Fruit fly (Drosophila melanogaster): ENCODE results near the gene grp.
A peak's percentile ranks its signal among the peaks of the same experiment; 100 is the strongest.

grp gene

DNA sequence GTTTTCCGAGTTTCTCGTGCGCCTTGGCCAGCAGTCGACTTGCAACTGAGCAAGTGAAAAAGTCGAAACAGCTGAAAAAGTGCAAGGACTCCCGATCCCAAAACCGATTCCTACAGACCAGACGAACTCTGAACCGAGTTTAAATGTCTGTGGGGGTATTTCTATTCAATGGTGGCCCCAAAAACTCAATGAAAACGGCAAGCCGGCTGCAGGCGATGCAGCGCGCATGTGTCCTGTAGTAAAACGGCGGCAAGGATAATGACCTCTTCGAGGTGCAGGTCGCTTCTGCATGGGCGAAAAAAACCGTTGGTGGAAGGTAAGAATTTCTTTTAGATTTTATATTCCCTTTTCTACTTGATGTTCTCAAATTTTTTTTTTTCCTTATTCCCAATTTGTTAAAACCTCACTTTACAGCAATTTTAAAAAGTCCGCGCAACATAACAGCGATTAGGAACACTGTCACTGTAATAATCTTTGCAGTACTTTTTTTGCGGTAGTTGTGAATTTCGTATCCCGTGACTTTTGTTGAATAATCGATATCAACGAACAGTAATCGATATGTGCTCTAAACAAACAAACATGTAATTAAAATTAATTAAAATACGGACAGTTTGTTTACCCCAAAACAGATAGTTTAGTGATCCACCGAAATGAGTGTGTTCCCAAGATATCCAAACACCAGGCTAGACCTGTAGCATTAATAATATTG is 3.0 kb upstream of the grp start, which contains the start of the genes Trpgamma and her (continued):
- no peak for TF ChIP-seq pnt (GFP tag; optimal IDR thresholded peaks at IDR 0.05)
- TF ChIP-seq CG42726 (GFP tag; IDR thresholded peaks at IDR 0.05; ENCODE audit: partially characterized antibody): peak; percentile 78; the same call in 1 of the 2 replicates
- TF ChIP-seq pita (GFP tag; optimal IDR thresholded peaks at IDR 0.05): no peak
- no peak for TF ChIP-seq Side (GFP tag; optimal IDR thresholded peaks at IDR 0.05)
- no peak for TF ChIP-seq ems (GFP tag; optimal IDR thresholded peaks at IDR 0.05)
- no peak for TF ChIP-seq CG10366 (GFP tag; IDR thresholded peaks at IDR 0.05)
- TF ChIP-seq Hand (GFP tag; optimal IDR thresholded peaks at IDR 0.05): no peak
- TF ChIP-seq slp2 (GFP tag; optimal IDR thresholded peaks at IDR 0.05): no peak
- peak; percentile 87 for TF ChIP-seq pzg (GFP tag; optimal IDR thresholded peaks at IDR 0.05)
- no peak for TF ChIP-seq CG3065 (GFP tag; optimal IDR thresholded peaks at IDR 0.05)
- no peak for TF ChIP-seq ash1 (GFP tag; optimal IDR thresholded peaks at IDR 0.05)
- no peak for TF ChIP-seq CG2202 (tag; optimal IDR thresholded peaks at IDR 0.05)
- no peak for TF ChIP-seq CG6813 (GFP tag; optimal IDR thresholded peaks at IDR 0.05)
- peak; percentile 22 for TF ChIP-seq CG2712 (tag; optimal IDR thresholded peaks at IDR 0.05)
- no peak for TF ChIP-seq mirr (GFP tag; optimal IDR thresholded peaks at IDR 0.05)
- no peak for TF ChIP-seq CG4424 (GFP tag; optimal IDR thresholded peaks at IDR 0.05)
- TF ChIP-seq Doc2 (GFP tag; IDR thresholded peaks at IDR 0.05): no peak
- no peak for TF ChIP-seq z (GFP tag; IDR thresholded peaks at IDR 0.05)
- no peak for TF ChIP-seq CG11723 (GFP tag; optimal IDR thresholded peaks at IDR 0.05)
- TF ChIP-seq nerfin-2 (GFP tag; IDR thresholded peaks at IDR 0.05; ENCODE audit: partially characterized antibody): peak; percentile 72; the same call in 1 of the 2 replicates
- peak; percentile 77 for TF ChIP-seq CG2116 (GFP tag; optimal IDR thresholded peaks at IDR 0.05)
- peak; percentile 99 for TF ChIP-seq CG3995 (GFP tag; optimal IDR thresholded peaks at IDR 0.05)
- no peak for TF ChIP-seq Fer2 (tag; optimal IDR thresholded peaks at IDR 0.05)
- TF ChIP-seq bigmax (GFP tag; optimal IDR thresholded peaks at IDR 0.05): no peak
- no peak for TF ChIP-seq Dad (GFP tag; optimal IDR thresholded peaks at IDR 0.05)
- peak; percentile 73 for TF ChIP-seq tna (GFP tag; IDR thresholded peaks at IDR 0.05; ENCODE audit: partially characterized antibody)
- no peak for TF ChIP-seq Rfx (GFP tag; IDR thresholded peaks at IDR 0.05)
- no peak for TF ChIP-seq gsb (GFP tag; IDR thresholded peaks at IDR 0.05)
- TF ChIP-seq chinmo (GFP tag; IDR thresholded peaks at IDR 0.05; ENCODE audit: partially characterized antibody): peak; percentile 61; the same call in 2 of the 4 replicates
- TF ChIP-seq CG14965 (GFP tag; optimal IDR thresholded peaks at IDR 0.05; ENCODE audit: borderline replicate concordance): no peak
- no peak for TF ChIP-seq Lim3 (GFP tag; IDR thresholded peaks at IDR 0.05)
- TF ChIP-seq NC2β (GFP tag; optimal IDR thresholded peaks at IDR 0.05): no peak
- no peak for TF ChIP-seq Dip3 (GFP tag; optimal IDR thresholded peaks at IDR 0.05)
- peak; percentile 77 for TF ChIP-seq Ets97D (GFP tag; optimal IDR thresholded peaks at IDR 0.05)
- no peak for TF ChIP-seq h (optimal IDR thresholded peaks at IDR 0.05)
- no peak for TF ChIP-seq CG15696 (tag; optimal IDR thresholded peaks at IDR 0.05)
- no peak for TF ChIP-seq CG11398 (GFP tag; optimal IDR thresholded peaks at IDR 0.05)
- TF ChIP-seq emc (GFP tag; optimal IDR thresholded peaks at IDR 0.05): no peak
- TF ChIP-seq CG33557 (GFP tag; optimal IDR thresholded peaks at IDR 0.05): no peak
- peak; percentile 31 for TF ChIP-seq her (GFP tag; optimal IDR thresholded peaks at IDR 0.05)
- no peak for TF ChIP-seq ATbp (GFP tag; optimal IDR thresholded peaks at IDR 0.05)
- TF ChIP-seq CG6683 (GFP tag; optimal IDR thresholded peaks at IDR 0.05): no peak
- TF ChIP-seq CG17361 (GFP tag; IDR thresholded peaks at IDR 0.05): no peak
- no peak for TF ChIP-seq Drgx (GFP tag; IDR thresholded peaks at IDR 0.05)
- TF ChIP-seq fd3F (GFP tag; optimal IDR thresholded peaks at IDR 0.05): no peak
- peak; percentile 87 for TF ChIP-seq HLH4C (GFP tag; IDR thresholded peaks at IDR 0.05; ENCODE audit: partially characterized antibody)
- no peak for TF ChIP-seq ase (GFP tag; IDR thresholded peaks at IDR 0.05)
- TF ChIP-seq CG11695 (GFP tag; IDR thresholded peaks at IDR 0.05): no peak
- TF ChIP-seq ssp (GFP tag; IDR thresholded peaks at IDR 0.05): no peak
- peak; percentile 90 for TF ChIP-seq BEAF-32 (GFP tag; optimal IDR thresholded peaks at IDR 0.05)
